Worm (Caenorhabditis elegans) whole organism, mixed stage, embryonic: ENCODE measurements around the gene F44F4.9.

Experiments
- elt-3 ChIP-seq: fragments of 150-350 bp; optimal IDR thresholded peaks from 2 replicates; lab custom pipeline; 2014; ENCODE audit warnings: missing biosample characterization, missing genetic modification characterization
- lin-13 ChIP-seq: fragments of 150-350 bp; optimal IDR thresholded peaks from 2 replicates; lab custom pipeline; 2014; ENCODE audit warnings: missing biosample characterization, missing genetic modification characterization
- lsy-2 ChIP-seq: fragments of 150-350 bp; optimal IDR thresholded peaks from 2 replicates; lab custom pipeline; 2014; ENCODE audit warnings: missing biosample characterization, missing genetic modification characterization
- nhr-237 ChIP-seq: fragments of 150-350 bp; optimal IDR thresholded peaks from 2 replicates; lab custom pipeline; 2014; ENCODE audit warnings: missing biosample characterization, missing genetic modification characterization
- nhr-28 ChIP-seq: fragments of 150-350 bp; optimal IDR thresholded peaks from 2 replicates; lab custom pipeline; 2014; ENCODE audit warnings: missing biosample characterization, missing genetic modification characterization
- nhr-76 ChIP-seq: sonication (generic microtip); optimal IDR thresholded peaks from 2 replicates; lab custom pipeline; 2017; ENCODE audit warnings: missing biosample characterization, missing genetic modification characterization
- snpc-4 ChIP-seq: fragments of 150-350 bp; optimal IDR thresholded peaks from 2 replicates; lab custom pipeline; 2014; ENCODE audit warnings: missing biosample characterization, missing genetic modification characterization
- unc-39 ChIP-seq: fragments of 150-350 bp; optimal IDR thresholded peaks from 2 replicates; lab custom pipeline; 2014; ENCODE audit warnings: missing biosample characterization, missing genetic modification characterization
- zip-8 ChIP-seq: fragments of 150-350 bp; optimal IDR thresholded peaks from 2 replicates; lab custom pipeline; 2014; ENCODE audit warnings: missing biosample characterization, missing genetic modification characterization
- ztf-11 ChIP-seq: fragments of 150-350 bp; optimal IDR thresholded peaks from 2 replicates; lab custom pipeline; 2014; ENCODE audit warnings: missing biosample characterization, missing genetic modification characterization

DNA sequence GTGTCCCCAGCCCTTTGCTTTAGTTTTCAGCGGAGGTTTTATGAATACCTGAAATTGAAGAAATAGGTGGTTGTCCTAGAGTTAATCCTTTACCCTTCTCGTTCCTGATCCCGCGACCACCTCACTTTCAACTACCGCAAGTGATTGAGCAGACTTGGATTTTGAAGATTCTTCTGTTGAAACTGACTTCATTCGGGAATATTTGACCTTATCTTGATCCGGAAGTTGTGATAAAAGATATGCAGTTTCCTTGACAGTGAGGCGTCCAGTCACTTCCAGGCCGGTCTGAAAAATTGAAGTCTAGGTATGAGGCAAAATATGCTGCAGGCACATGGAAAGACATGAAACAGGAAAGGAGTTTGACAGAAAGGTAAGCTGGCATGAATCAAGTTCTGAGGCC is 39.5 kb upstream of the F44F4.9 start:
- no peak for TF ChIP-seq ztf-11
- no peak for TF ChIP-seq snpc-4 (tag; lab: Kevin White, UChicago)
- no peak for TF ChIP-seq elt-3 (tag; lab: Kevin White, UChicago)
- TF ChIP-seq unc-39 = no peak
- TF ChIP-seq zip-8 = no peak
- TF ChIP-seq nhr-237 (tag; lab: Kevin White, UChicago) = no peak
- no peak for TF ChIP-seq nhr-28 (tag; lab: Kevin White, UChicago)
- no peak for TF ChIP-seq lin-13 (tag; lab: Kevin White, UChicago)
- no peak for TF ChIP-seq lsy-2 (tag; lab: Kevin White, UChicago)
- TF ChIP-seq nhr-76 (tag; lab: Kevin White, UChicago) = no peak
